Fruit fly (Drosophila melanogaster): ENCODE data around the gene Drsl6.
A peak's percentile ranks its signal among the peaks of the same experiment; 100 is the strongest.

The Drsl6 gene

DNA sequence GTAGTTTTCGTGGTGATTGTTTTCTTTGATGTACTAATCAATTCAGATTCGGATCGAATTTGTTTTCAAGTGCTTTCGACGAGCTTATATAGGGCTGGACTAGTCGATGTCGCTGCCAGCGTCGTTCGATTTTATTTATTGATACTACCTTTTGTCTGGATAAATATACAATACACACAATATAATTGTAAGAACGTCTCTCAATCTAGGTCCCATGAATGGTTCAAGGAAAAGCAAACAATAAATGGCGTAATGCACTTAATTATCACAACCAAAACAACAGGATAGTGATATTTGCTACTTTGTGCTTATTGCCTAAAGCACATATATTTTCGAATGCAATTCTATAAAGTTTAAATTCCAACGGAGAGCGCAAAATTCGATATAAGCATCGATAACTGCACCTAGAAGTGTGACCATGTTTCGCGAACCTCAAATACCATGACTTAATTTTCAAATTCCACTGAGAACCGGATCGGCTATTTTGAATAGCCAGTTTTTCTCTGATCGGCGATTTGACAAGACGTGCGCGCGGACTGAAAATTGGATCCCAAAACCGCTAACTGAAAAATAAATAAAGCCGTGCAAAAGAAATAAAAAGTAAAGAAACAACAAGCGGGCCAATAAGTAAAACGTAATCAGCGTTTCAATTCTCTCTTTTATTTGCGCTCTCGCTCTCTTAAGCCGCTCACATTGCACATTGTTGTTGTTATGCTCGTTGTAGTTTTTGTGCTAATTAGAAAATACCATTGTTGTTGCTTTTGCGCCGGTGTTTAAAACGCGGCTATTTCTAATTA, at the start of gene Drsl6, which contains the start of gene kst (continued):
- TF ChIP-seq ems (GFP tag; optimal IDR thresholded peaks at IDR 0.05) (no peak), ci (GFP tag; IDR thresholded peaks at IDR 0.05) (peak; percentile 53; the same call in 2 of the 3 replicates), CG4404 (GFP tag; IDR thresholded peaks at IDR 0.05) (no peak), jing (GFP tag; optimal IDR thresholded peaks at IDR 0.05) (peak; percentile 0), CG17359 (tag; optimal IDR thresholded peaks at IDR 0.05) (peak; percentile 34), trh (GFP tag; optimal IDR thresholded peaks at IDR 0.05) (no peak), Sry-δ (GFP tag; optimal IDR thresholded peaks at IDR 0.05) (peak; percentile 50), caup (GFP tag; optimal IDR thresholded peaks at IDR 0.05; ENCODE audit: severe bottlenecking) (peak; percentile 57), sqz (GFP tag; optimal IDR thresholded peaks at IDR 0.05) (peak; percentile 6), CG4820 (GFP tag; optimal IDR thresholded peaks at IDR 0.05) (no peak), CG2120 (GFP tag; optimal IDR thresholded peaks at IDR 0.05) (peak; percentile 37), Fer3 (tag; optimal IDR thresholded peaks at IDR 0.05) (peak; percentile 29), MBD-R2 (GFP tag; IDR thresholded peaks at IDR 0.05) (no peak; the same call in 1 of the 2 replicates), CG31388 (GFP tag; optimal IDR thresholded peaks at IDR 0.05) (no peak), row (GFP tag; IDR thresholded peaks at IDR 0.05) (peak; percentile 24; the same call in 1 of the 3 replicates), CG13296 (GFP tag; optimal IDR thresholded peaks at IDR 0.05) (peak; percentile 38), kni (GFP tag; optimal IDR thresholded peaks at IDR 0.05) (peak; percentile 78), sd (tag; optimal IDR thresholded peaks at IDR 0.05) (peak; percentile 96), HLH4C (GFP tag; IDR thresholded peaks at IDR 0.05; ENCODE audit: partially characterized antibody) (peak; percentile 38; the same call in 2 of the 3 replicates), vfl (GFP tag; optimal IDR thresholded peaks at IDR 0.05) (no peak), CG6689 (GFP tag; IDR thresholded peaks at IDR 0.05) (no peak), Ada2b (GFP tag; IDR thresholded peaks at IDR 0.05) (no peak), CG4854 (GFP tag; optimal IDR thresholded peaks at IDR 0.05) (peak; percentile 37), Sin3A (optimal IDR thresholded peaks at IDR 0.05) (peak; percentile 16), CG8944 (GFP tag; optimal IDR thresholded peaks at IDR 0.05) (no peak), hb (GFP tag; IDR thresholded peaks at IDR 0.05; ENCODE audit: partially characterized antibody) (no peak), Mad (GFP tag; optimal IDR thresholded peaks at IDR 0.05) (peak; percentile 3), CG17612 (GFP tag; IDR thresholded peaks at IDR 0.05) (no peak), zfh2 (GFP tag; optimal IDR thresholded peaks at IDR 0.05) (no peak), CG3281 (GFP tag; optimal IDR thresholded peaks at IDR 0.05) (peak; percentile 14), Med (GFP tag) (peak; percentile 88), H15 (GFP tag; IDR thresholded peaks at IDR 0.05) (no peak), gem (tag; optimal IDR thresholded peaks at IDR 0.05) (peak; percentile 79), CG8388 (GFP tag; optimal IDR thresholded peaks at IDR 0.05) (no peak), esg (GFP tag; conservative IDR thresholded peaks at IDR 0.05) (no peak), slou (GFP tag; optimal IDR thresholded peaks at IDR 0.05) (no peak), gcm (GFP tag; optimal IDR thresholded peaks at IDR 0.05) (peak; percentile 15), CG6791 (GFP tag; IDR thresholded peaks at IDR 0.05; ENCODE audit: partially characterized antibody) (peak; percentile 62), so (GFP tag; IDR thresholded peaks at IDR 0.05) (peak; percentile 15; the same call in 1 of the 3 replicates), CG34422 (GFP tag; IDR thresholded peaks at IDR 0.05) (peak; percentile 53; the same call in 1 of the 3 replicates)

DNA sequence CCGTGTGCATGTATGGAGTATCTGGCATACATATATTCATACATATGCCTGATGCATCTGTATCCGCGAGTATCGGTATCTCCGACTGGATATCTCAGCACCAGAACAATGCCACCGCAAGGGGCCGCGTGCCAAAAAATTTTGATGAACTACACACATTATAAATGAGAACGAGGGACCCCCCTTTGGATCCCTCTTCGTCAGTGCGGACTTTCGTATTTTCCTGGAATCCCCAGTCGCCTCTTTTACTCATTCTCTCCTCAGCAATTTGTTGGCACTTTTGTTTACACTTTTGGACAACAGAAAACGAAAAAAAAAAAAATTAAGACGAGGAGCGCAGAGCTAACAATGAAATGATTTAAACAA, 49.2 kb upstream of the Drsl6 start:
- TF ChIP-seq Med (GFP tag) (peak; percentile 41), CG6272 (GFP tag; IDR thresholded peaks at IDR 0.05) (no peak)

Measured in whole organism, embryonic.